Worm (Caenorhabditis elegans): ENCODE results near the gene C07G2.5.

DNA sequence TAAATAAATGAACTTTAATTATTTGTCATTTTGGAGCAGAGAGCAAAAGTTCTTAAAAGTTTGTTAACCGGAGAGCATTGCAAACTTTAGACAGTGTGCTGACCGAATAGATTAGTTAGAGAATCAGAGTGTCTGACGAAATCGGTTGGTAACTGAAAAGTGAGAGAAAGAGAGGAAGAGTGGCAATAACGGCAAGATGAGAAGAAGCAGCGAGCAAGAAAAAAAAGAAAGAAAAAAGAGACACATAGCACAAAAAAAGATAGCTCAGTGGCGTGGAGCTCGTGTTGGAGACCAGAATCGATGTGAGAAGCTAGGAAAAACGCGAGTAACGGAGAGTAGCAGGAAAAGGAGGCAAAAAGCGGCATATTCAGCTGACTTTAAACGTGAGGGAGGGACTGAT, 5.5 kb upstream of the C07G2.5 start:
- TF ChIP-seq dmd-4 (tag; optimal IDR thresholded peaks at IDR 0.05; ENCODE audit: borderline replicate concordance) (no peak), nhr-11 (tag; optimal IDR thresholded peaks at IDR 0.05) (no peak), pqm-1 (tag; optimal IDR thresholded peaks at IDR 0.05) (no peak), ama-1 (optimal IDR thresholded peaks at IDR 0.05) (no peak), pha-4 (tag; optimal IDR thresholded peaks at IDR 0.05) (no peak), C08G9.2 (tag; optimal IDR thresholded peaks at IDR 0.05) (no peak), hlh-6 (tag; optimal IDR thresholded peaks at IDR 0.05) (no peak), unc-86 (tag; optimal IDR thresholded peaks at IDR 0.05) (no peak), pat-9 (tag; optimal IDR thresholded peaks at IDR 0.05) (no peak)

Measured in whole organism, late embryonic.